Fruit fly (Drosophila melanogaster) whole organism, embryonic: ENCODE measurements around the gene GlcAT-P.

Source experiments
- ATbp ChIP-seq: fragments of 200-800 bp; sonication (Bioruptor generic); optimal IDR thresholded peaks from 2 replicates; lab custom pipeline; 2017; ENCODE audit warnings: missing biosample characterization, mild to moderate bottlenecking, missing genetic modification characterization, missing genetic modification reagents
- Atf3 ChIP-seq: fragments of 200-800 bp; sonication (Bioruptor generic); optimal IDR thresholded peaks from 3 replicates; lab custom pipeline; 2016; ENCODE audit warnings: missing biosample characterization, missing genetic modification characterization
- Bgb ChIP-seq: fragments of 200-800 bp; sonication (Bioruptor generic); IDR thresholded peaks from 2 replicates; pipeline ENCODE4 v1.3.6; 2022; ENCODE audit warnings: missing biosample characterization, missing genetic modification characterization; ENCODE audit not compliant: partially characterized antibody
- CG10147 ChIP-seq: fragments of 200-800 bp; sonication (Bioruptor generic); optimal IDR thresholded peaks from 2 replicates; lab custom pipeline; 2019; ENCODE audit warnings: missing biosample characterization, mild to moderate bottlenecking, missing genetic modification characterization, moderate library complexity
- CG10267 ChIP-seq: fragments of 200-800 bp; sonication (Bioruptor generic); optimal IDR thresholded peaks from 2 replicates; lab custom pipeline; 2018; ENCODE audit warnings: missing biosample characterization, mild to moderate bottlenecking, missing genetic modification characterization, moderate library complexity
- CG12299 ChIP-seq: fragments of 200-800 bp; sonication (Bioruptor generic); optimal IDR thresholded peaks from 2 replicates; lab custom pipeline; 2018; ENCODE audit warnings: missing biosample characterization, mild to moderate bottlenecking, missing genetic modification characterization
- CG12391 ChIP-seq: fragments of 200-800 bp; sonication (Bioruptor generic); optimal IDR thresholded peaks from 3 replicates; lab custom pipeline; 2018; ENCODE audit warnings: missing biosample characterization, mild to moderate bottlenecking, missing genetic modification characterization, moderate library complexity
- CG12942 ChIP-seq: fragments of 200-800 bp; sonication (Bioruptor generic); optimal IDR thresholded peaks from 3 replicates; lab custom pipeline; 2016; ENCODE audit warnings: missing biosample characterization, missing genetic modification characterization
- CG14050 ChIP-seq: fragments of 200-800 bp; sonication (Bioruptor generic); IDR thresholded peaks from 3 replicates; pipeline ENCODE4 v1.3.6; 2022; ENCODE audit warnings: missing biosample characterization, missing genetic modification characterization
- CG15696 ChIP-seq: fragments of 200-800 bp; sonication (Bioruptor generic); optimal IDR thresholded peaks from 2 replicates; lab custom pipeline; 2019; ENCODE audit warnings: missing biosample characterization, mild to moderate bottlenecking, missing genetic modification characterization, moderate library complexity
- CG1603 ChIP-seq: fragments of 200-800 bp; sonication (Bioruptor generic); optimal IDR thresholded peaks from 2 replicates; lab custom pipeline; 2019; ENCODE audit warnings: missing biosample characterization, mild to moderate bottlenecking, missing genetic modification characterization, moderate library complexity
- CG17186 ChIP-seq: fragments of 200-800 bp; sonication (Bioruptor generic); optimal IDR thresholded peaks from 3 replicates; lab custom pipeline; 2017; ENCODE audit warnings: missing biosample characterization, missing genetic modification reagents, missing genetic modification characterization
- CG17912 ChIP-seq: fragments of 200-800 bp; sonication (Bioruptor generic); optimal IDR thresholded peaks from 2 replicates; lab custom pipeline; 2018; ENCODE audit warnings: missing biosample characterization, mild to moderate bottlenecking, missing genetic modification characterization
- CG18619 ChIP-seq: fragments of 200-800 bp; sonication (Bioruptor generic); optimal IDR thresholded peaks from 3 replicates; lab custom pipeline; 2017; ENCODE audit warnings: missing biosample characterization, mild to moderate bottlenecking, missing genetic modification characterization
- CG2202 ChIP-seq: fragments of 200-800 bp; sonication (Bioruptor generic); optimal IDR thresholded peaks from 2 replicates; lab custom pipeline; 2018; ENCODE audit warnings: missing biosample characterization, mild to moderate bottlenecking, missing genetic modification characterization
- CG34224 ChIP-seq: fragments of 200-800 bp; sonication (Bioruptor generic); IDR thresholded peaks from 3 replicates; pipeline ENCODE4 v1.3.6; 2022; ENCODE audit warnings: missing biosample characterization, missing genetic modification characterization; ENCODE audit not compliant: partially characterized antibody
- CG3847 ChIP-seq: fragments of 200-800 bp; sonication (Bioruptor generic); IDR thresholded peaks from 2 replicates; pipeline ENCODE4 v1.3.6; 2022; ENCODE audit warnings: missing biosample characterization, missing genetic modification characterization
- CG3995 ChIP-seq: fragments of 200-800 bp; sonication (Bioruptor generic); optimal IDR thresholded peaks from 3 replicates; lab custom pipeline; 2016; ENCODE audit warnings: missing biosample characterization, missing genetic modification characterization
- CG4328 ChIP-seq: fragments of 200-800 bp; sonication (Bioruptor generic); optimal IDR thresholded peaks from 3 replicates; lab custom pipeline; 2017; ENCODE audit warnings: missing biosample characterization, missing genetic modification reagents, missing genetic modification characterization
- CG4730 ChIP-seq: fragments of 200-800 bp; sonication (Bioruptor generic); IDR thresholded peaks from 2 replicates; pipeline ENCODE4 v1.3.6; 2022; ENCODE audit warnings: missing biosample characterization, missing genetic modification characterization
- CG6254 ChIP-seq: fragments of 200-800 bp; sonication (Bioruptor generic); optimal IDR thresholded peaks from 3 replicates; lab custom pipeline; 2017; ENCODE audit warnings: mild to moderate bottlenecking, missing biosample characterization, missing genetic modification reagents, missing genetic modification characterization
- CG6272 ChIP-seq: fragments of 200-800 bp; sonication (Bioruptor generic); IDR thresholded peaks from 2 replicates; pipeline ENCODE4 v1.3.6; 2022; ENCODE audit warnings: missing biosample characterization, missing genetic modification characterization
- CG7556 ChIP-seq: fragments of 200-800 bp; sonication (Bioruptor generic); optimal IDR thresholded peaks from 2 replicates; lab custom pipeline; 2017; ENCODE audit warnings: missing biosample characterization, mild to moderate bottlenecking, missing genetic modification characterization
- CG8944 ChIP-seq: fragments of 200-800 bp; sonication (Bioruptor generic); optimal IDR thresholded peaks from 3 replicates; lab custom pipeline; 2016; ENCODE audit warnings: missing biosample characterization, missing genetic modification characterization
- CG9215 ChIP-seq: fragments of 200-800 bp; sonication (Bioruptor generic); IDR thresholded peaks from 2 replicates; pipeline ENCODE4 v1.3.6; 2022; ENCODE audit warnings: missing biosample characterization, missing genetic modification characterization
- Dek ChIP-seq: fragments of 200-800 bp; sonication (Bioruptor generic); optimal IDR thresholded peaks from 3 replicates; lab custom pipeline; 2019; ENCODE audit warnings: missing biosample characterization, mild to moderate bottlenecking, missing genetic modification characterization, moderate library complexity
- Doc3 ChIP-seq: fragments of 200-800 bp; sonication (Bioruptor generic); IDR thresholded peaks from 3 replicates; pipeline ENCODE4 v1.3.6; 2022; ENCODE audit warnings: missing biosample characterization, missing genetic modification characterization; ENCODE audit not compliant: partially characterized antibody
- Dp ChIP-seq: fragments of 200-800 bp; sonication (Bioruptor generic); optimal IDR thresholded peaks from 2 replicates; lab custom pipeline; 2018; ENCODE audit warnings: missing biosample characterization, mild to moderate bottlenecking, missing genetic modification characterization, moderate library complexity
- Lpt ChIP-seq: fragments of >200 bp; optimal IDR thresholded peaks from 2 replicates; lab custom pipeline; 2018; ENCODE audit warnings: missing biosample characterization, missing genetic modification characterization
- NK7.1 ChIP-seq: fragments of 200-800 bp; sonication (Bioruptor generic); optimal IDR thresholded peaks from 3 replicates; lab custom pipeline; 2016; ENCODE audit warnings: missing biosample characterization, missing genetic modification characterization
- Rx ChIP-seq: fragments of 200-800 bp; sonication (Bioruptor generic); IDR thresholded peaks from 2 replicates; pipeline ENCODE4 v1.3.6; 2022; ENCODE audit warnings: missing biosample characterization, missing genetic modification characterization
- Side ChIP-seq: fragments of 200-800 bp; sonication (Bioruptor generic); optimal IDR thresholded peaks from 2 replicates; lab custom pipeline; 2016; ENCODE audit warnings: missing biosample characterization, missing genetic modification characterization
- Vsx1 ChIP-seq: fragments of 200-800 bp; sonication (Bioruptor generic); optimal IDR thresholded peaks from 2 replicates; lab custom pipeline; 2017; ENCODE audit warnings: missing biosample characterization, mild to moderate bottlenecking, missing genetic modification characterization, missing genetic modification reagents
- ase ChIP-seq: fragments of 200-800 bp; sonication (Bioruptor generic); IDR thresholded peaks from 3 replicates; pipeline ENCODE4 v1.3.6; 2022; ENCODE audit warnings: missing biosample characterization, missing genetic modification characterization
- cato ChIP-seq: fragments of 200-800 bp; sonication (Bioruptor generic); optimal IDR thresholded peaks from 2 replicates; lab custom pipeline; 2016; ENCODE audit warnings: missing biosample characterization, missing genetic modification characterization, borderline replicate concordance
- dati ChIP-seq: fragments of 200-800 bp; sonication (Bioruptor generic); IDR thresholded peaks from 2 replicates; pipeline ENCODE4 v1.3.6; 2022; ENCODE audit warnings: missing biosample characterization, missing genetic modification characterization
- emc ChIP-seq: fragments of 200-800 bp; sonication (Bioruptor generic); optimal IDR thresholded peaks from 2 replicates; lab custom pipeline; 2016; ENCODE audit warnings: missing biosample characterization, missing genetic modification characterization
- fu2 ChIP-seq: fragments of 200-800 bp; sonication (Bioruptor generic); optimal IDR thresholded peaks from 2 replicates; lab custom pipeline; 2016; ENCODE audit warnings: missing biosample characterization, missing genetic modification characterization
- jing ChIP-seq: fragments of 200-800 bp; sonication (Bioruptor generic); optimal IDR thresholded peaks from 2 replicates; lab custom pipeline; 2018; ENCODE audit warnings: missing biosample characterization, mild to moderate bottlenecking, missing genetic modification characterization
- klu ChIP-seq: fragments of 200-800 bp; sonication (Bioruptor generic); IDR thresholded peaks from 2 replicates; pipeline ENCODE4 v1.3.6; 2022; ENCODE audit warnings: missing biosample characterization, missing genetic modification characterization
- lilli ChIP-seq: fragments of 200-800 bp; sonication (Bioruptor generic); optimal IDR thresholded peaks from 3 replicates; lab custom pipeline; 2016; ENCODE audit warnings: missing biosample characterization, missing genetic modification characterization
- maf-S ChIP-seq: fragments of 200-800 bp; sonication (Bioruptor generic); optimal IDR thresholded peaks from 2 replicates; lab custom pipeline; 2016; ENCODE audit warnings: missing biosample characterization, missing genetic modification characterization
- nom ChIP-seq: fragments of 200-800 bp; sonication (Bioruptor generic); optimal IDR thresholded peaks from 2 replicates; lab custom pipeline; 2017; ENCODE audit warnings: missing biosample characterization, missing genetic modification characterization, mild to moderate bottlenecking, moderate library complexity, missing genetic modification reagents
- pros ChIP-seq: fragments of 200-800 bp; sonication (Bioruptor generic); optimal IDR thresholded peaks from 3 replicates; lab custom pipeline; 2019; ENCODE audit warnings: missing biosample characterization, mild to moderate bottlenecking, missing genetic modification characterization, moderate library complexity
- schlank ChIP-seq: fragments of 200-800 bp; sonication (Bioruptor generic); optimal IDR thresholded peaks from 2 replicates; lab custom pipeline; 2018; ENCODE audit warnings: missing biosample characterization, mild to moderate bottlenecking, missing genetic modification characterization
- tin ChIP-seq: fragments of 200-800 bp; sonication (Bioruptor generic); optimal IDR thresholded peaks from 3 replicates; lab custom pipeline; 2016; ENCODE audit warnings: missing biosample characterization, missing genetic modification characterization
- unc-4 ChIP-seq: fragments of 200-800 bp; sonication (Bioruptor generic); IDR thresholded peaks from 2 replicates; pipeline ENCODE4 v1.3.6; 2022; ENCODE audit warnings: missing biosample characterization, missing genetic modification characterization; ENCODE audit not compliant: partially characterized antibody
- yki ChIP-seq: fragments of >200 bp; optimal IDR thresholded peaks from 3 replicates; lab custom pipeline; 2018
- z ChIP-seq: fragments of 200-800 bp; sonication (Bioruptor generic); IDR thresholded peaks from 3 replicates; pipeline ENCODE4 v1.3.6; 2022; ENCODE audit warnings: missing biosample characterization, missing genetic modification characterization

GlcAT-P gene

dm6 chr3L:11214406-11215243, 17.3 kb upstream of the GlcAT-P start, which contains the start of gene CG42671 (continued):
- TF ChIP-seq unc-4 (GFP tag; lab: Robert Waterston, UW) (0 out of 2 replicates have a peak, but pooled peaks have one; percentile 17), CG2202 (no peak), dati (GFP tag; lab: Robert Waterston, UW) (no peak), CG8944 (GFP tag; lab: Kevin White, UChicago) (no peak), CG34224 (no peak), Rx (GFP tag; lab: Robert Waterston, UW) (no peak), CG14050 (GFP tag; lab: Robert Waterston, UW) (no peak), Side (no peak), CG17912 (GFP tag; lab: Kevin White, UChicago) (no peak), CG17186 (GFP tag; lab: Kevin White, UChicago) (no peak), CG6272 (no peak), klu (GFP tag; lab: Robert Waterston, UW) (no peak), CG3995 (no peak), CG12299 (tag; lab: Kevin White, UChicago) (peak; percentile 14), maf-S (GFP tag; lab: Kevin White, UChicago) (no peak), Atf3 (GFP tag; lab: Kevin White, UChicago) (no peak), CG18619 (GFP tag; lab: Kevin White, UChicago) (no peak), CG10147 (GFP tag; lab: Kevin White, UChicago) (peak; percentile 8), Dp (peak; percentile 60), CG6254 (GFP tag; lab: Kevin White, UChicago) (no peak), yki (lab: Kevin White, UChicago) (peak; percentile 8), Doc3 (no peak), CG7556 (GFP tag; lab: Kevin White, UChicago) (no peak), pros (GFP tag; lab: Kevin White, UChicago) (no peak), lilli (GFP tag; lab: Kevin White, UChicago) (no peak), nom (GFP tag; lab: Kevin White, UChicago) (peak; percentile 69), Vsx1 (peak; percentile 93), CG12391 (tag; lab: Kevin White, UChicago) (peak; percentile 28), Dek (tag; lab: Kevin White, UChicago) (peak; percentile 14), CG4328 (GFP tag; lab: Kevin White, UChicago) (no peak), z (no peak), CG4730 (GFP tag; lab: Robert Waterston, UW) (no peak), jing (GFP tag; lab: Kevin White, UChicago) (no peak), ase (GFP tag; lab: Robert Waterston, UW) (no peak), Lpt (GFP tag; lab: Kevin White, UChicago) (no peak), fu2 (GFP tag; lab: Kevin White, UChicago) (no peak), CG3847 (no peak), NK7.1 (GFP tag; lab: Kevin White, UChicago) (no peak), cato (GFP tag; lab: Kevin White, UChicago) (no peak), emc (GFP tag; lab: Kevin White, UChicago) (no peak), CG1603 (tag; lab: Kevin White, UChicago) (peak; percentile 17), CG9215 (GFP tag; lab: Robert Waterston, UW) (no peak), tin (no peak), ATbp (GFP tag; lab: Kevin White, UChicago) (no peak), CG15696 (tag; lab: Kevin White, UChicago) (no peak), schlank (tag; lab: Kevin White, UChicago) (no peak), CG10267 (tag; lab: Kevin White, UChicago) (peak; percentile 38), Bgb (0 out of 2 replicates have a peak, but pooled peaks have one; percentile 17), CG12942 (no peak)
